Worm (Caenorhabditis elegans) whole organism, late embryonic: ENCODE data around the gene inos-1.

Source experiments
- C08G9.2 ChIP-seq: sonication (generic microtip); optimal IDR thresholded peaks from 2 replicates; lab custom pipeline; 2016; ENCODE audit warnings: mild to moderate bottlenecking, missing genetic modification characterization, moderate library complexity, missing compliant biosample characterization
- C38D4.7 ChIP-seq: fragments of 200-800 bp; sonication (Bioruptor generic); optimal IDR thresholded peaks from 2 replicates; lab custom pipeline; 2018; ENCODE audit warnings: mild to moderate bottlenecking, missing genetic modification characterization, moderate library complexity, missing compliant biosample characterization
- F13H6.1 ChIP-seq: sonication (generic microtip); optimal IDR thresholded peaks from 2 replicates; lab custom pipeline; 2016; ENCODE audit warnings: missing genetic modification characterization, missing compliant biosample characterization
- T23F11.4 ChIP-seq: fragments of 200-800 bp; sonication (Bioruptor generic); optimal IDR thresholded peaks from 2 replicates; lab custom pipeline; 2018; ENCODE audit warnings: mild to moderate bottlenecking, missing genetic modification characterization, missing compliant biosample characterization
- Y22D7AL.16 ChIP-seq: sonication (generic microtip); optimal IDR thresholded peaks from 2 replicates; lab custom pipeline; 2016; ENCODE audit warnings: missing genetic modification characterization, missing compliant biosample characterization
- ahr-1 ChIP-seq: sonication (generic microtip); optimal IDR thresholded peaks from 2 replicates; lab custom pipeline; 2016; ENCODE audit warnings: missing genetic modification characterization, missing compliant biosample characterization
- ceh-18 ChIP-seq: sonication (generic microtip); optimal IDR thresholded peaks from 2 replicates; lab custom pipeline; 2016; ENCODE audit warnings: missing genetic modification characterization, missing compliant biosample characterization
- ceh-22 ChIP-seq: sonication (generic microtip); optimal IDR thresholded peaks from 2 replicates; lab custom pipeline; 2017; ENCODE audit warnings: missing biosample characterization, missing genetic modification characterization
- ceh-24 ChIP-seq: sonication (generic microtip); optimal IDR thresholded peaks from 2 replicates; lab custom pipeline; 2016; ENCODE audit warnings: mild to moderate bottlenecking, missing genetic modification characterization, missing compliant biosample characterization
- ceh-30 ChIP-seq: fragments of 150-350 bp; optimal IDR thresholded peaks from 2 replicates; lab custom pipeline; 2014; ENCODE audit warnings: missing biosample characterization, missing genetic modification characterization
- ceh-31 ChIP-seq: sonication (generic microtip); optimal IDR thresholded peaks from 2 replicates; lab custom pipeline; 2016; ENCODE audit warnings: missing genetic modification characterization, missing compliant biosample characterization
- ceh-48 ChIP-seq: sonication (generic microtip); optimal IDR thresholded peaks from 2 replicates; lab custom pipeline; 2016; ENCODE audit warnings: missing genetic modification characterization, inconsistent platforms, missing compliant biosample characterization
- ceh-9 ChIP-seq: sonication (generic microtip); optimal IDR thresholded peaks from 2 replicates; lab custom pipeline; 2016; ENCODE audit warnings: mild to moderate bottlenecking, missing genetic modification characterization, inconsistent platforms, missing compliant biosample characterization
- dmd-4 ChIP-seq: sonication (generic microtip); optimal IDR thresholded peaks from 2 replicates; lab custom pipeline; 2016; ENCODE audit warnings: borderline replicate concordance, missing genetic modification characterization, missing compliant biosample characterization
- elt-2 ChIP-seq: sonication (generic microtip); optimal IDR thresholded peaks from 2 replicates; lab custom pipeline; 2016; ENCODE audit warnings: missing genetic modification reagents, missing genetic modification characterization, missing compliant biosample characterization
- elt-4 ChIP-seq: sonication (generic microtip); optimal IDR thresholded peaks from 2 replicates; lab custom pipeline; 2016; ENCODE audit warnings: missing genetic modification characterization, missing compliant biosample characterization
- fkh-6 ChIP-seq: sonication (generic microtip); optimal IDR thresholded peaks from 2 replicates; lab custom pipeline; 2016; ENCODE audit warnings: missing genetic modification characterization, missing compliant biosample characterization
- gmeb-2 ChIP-seq: sonication (generic microtip); optimal IDR thresholded peaks from 2 replicates; lab custom pipeline; 2016; ENCODE audit warnings: missing genetic modification characterization, inconsistent platforms, missing compliant biosample characterization
- hlh-13 ChIP-seq: fragments of 200-800 bp; sonication (Bioruptor generic); optimal IDR thresholded peaks from 2 replicates; lab custom pipeline; 2018; ENCODE audit warnings: mild to moderate bottlenecking, missing genetic modification characterization, missing compliant biosample characterization
- hlh-8 ChIP-seq: sonication (generic microtip); optimal IDR thresholded peaks from 2 replicates; lab custom pipeline; 2016; ENCODE audit warnings: missing genotype, missing genetic modification characterization, missing compliant biosample characterization
- lin-11 ChIP-seq: fragments of 200-800 bp; sonication (Bioruptor generic); optimal IDR thresholded peaks from 2 replicates; lab custom pipeline; 2018; ENCODE audit warnings: mild to moderate bottlenecking, missing genetic modification characterization, missing compliant biosample characterization
- madf-2 ChIP-seq: sonication (generic microtip); optimal IDR thresholded peaks from 2 replicates; lab custom pipeline; 2017; ENCODE audit warnings: missing genetic modification characterization, missing compliant biosample characterization
- npax-4 ChIP-seq: sonication (generic microtip); optimal IDR thresholded peaks from 2 replicates; lab custom pipeline; 2016; ENCODE audit warnings: missing genetic modification characterization, missing compliant biosample characterization
- pag-3 ChIP-seq: sonication (generic microtip); optimal IDR thresholded peaks from 2 replicates; lab custom pipeline; 2016; ENCODE audit warnings: missing compliant biosample characterization, missing genetic modification characterization, borderline replicate concordance
- pat-9 ChIP-seq: fragments of 200-800 bp; sonication (Bioruptor generic); optimal IDR thresholded peaks from 2 replicates; lab custom pipeline; 2018; ENCODE audit warnings: mild to moderate bottlenecking, missing genetic modification characterization, moderate library complexity, missing compliant biosample characterization
- pax-1 ChIP-seq: fragments of 150-350 bp; optimal IDR thresholded peaks from 2 replicates; lab custom pipeline; 2014; ENCODE audit warnings: missing biosample characterization, missing genetic modification characterization
- pha-2 ChIP-seq: sonication (generic microtip); optimal IDR thresholded peaks from 2 replicates; lab custom pipeline; 2017; ENCODE audit warnings: mild to moderate bottlenecking, missing genetic modification characterization, missing compliant biosample characterization
- pqm-1 ChIP-seq: sonication (generic microtip); optimal IDR thresholded peaks from 2 replicates; lab custom pipeline; 2016; ENCODE audit warnings: missing genetic modification characterization, missing compliant biosample characterization
- pros-1 ChIP-seq: fragments of 150-350 bp; optimal IDR thresholded peaks from 2 replicates; lab custom pipeline; 2014; ENCODE audit warnings: missing biosample characterization, missing genetic modification reagents, missing genetic modification characterization
- sdc-2 ChIP-seq: sonication (generic microtip); optimal IDR thresholded peaks from 2 replicates; lab custom pipeline; 2016; ENCODE audit warnings: missing genotype, missing genetic modification characterization, missing compliant biosample characterization
- sox-2 ChIP-seq: fragments of 200-800 bp; sonication (Bioruptor generic); IDR thresholded peaks from 2 replicates; pipeline ENCODE4 v1.3.6; 2022; ENCODE audit warnings: missing genetic modification reagents, missing genetic modification characterization, missing compliant biosample characterization
- syd-9 ChIP-seq: sonication (generic microtip); optimal IDR thresholded peaks from 2 replicates; lab custom pipeline; 2016; ENCODE audit warnings: mild to moderate bottlenecking, missing genetic modification characterization, moderate library complexity, missing compliant biosample characterization
- tbx-7 ChIP-seq: sonication (generic microtip); optimal IDR thresholded peaks from 2 replicates; lab custom pipeline; 2016; ENCODE audit warnings: missing genotype, missing genetic modification characterization, missing compliant biosample characterization
- unc-55 ChIP-seq: sonication (generic microtip); optimal IDR thresholded peaks from 2 replicates; lab custom pipeline; 2017; ENCODE audit warnings: missing biosample characterization, missing genetic modification reagents, missing genetic modification characterization
- unc-86 ChIP-seq: sonication (generic microtip); optimal IDR thresholded peaks from 2 replicates; lab custom pipeline; 2016; ENCODE audit warnings: missing genetic modification characterization, missing compliant biosample characterization
- zip-5 ChIP-seq: sonication (generic microtip); optimal IDR thresholded peaks from 2 replicates; lab custom pipeline; 2016; ENCODE audit warnings: missing genetic modification characterization, missing compliant biosample characterization
- ztf-16 ChIP-seq: sonication (generic microtip); optimal IDR thresholded peaks from 2 replicates; lab custom pipeline; 2017; ENCODE audit warnings: missing genetic modification characterization, missing compliant biosample characterization

The inos-1 gene

ce11 chrII:11713569-11713968, 13.5 kb upstream of the inos-1 start, which contains the start of gene F13D12.10:
TSS of gene F13D12.10 (plus strand) at chrII:11713799.
- TF ChIP-seq unc-55 (GFP tag; lab: Kevin White, UChicago) (peak; percentile 20), ceh-18 (peak; percentile 64), pros-1 (no peak)

DNA sequence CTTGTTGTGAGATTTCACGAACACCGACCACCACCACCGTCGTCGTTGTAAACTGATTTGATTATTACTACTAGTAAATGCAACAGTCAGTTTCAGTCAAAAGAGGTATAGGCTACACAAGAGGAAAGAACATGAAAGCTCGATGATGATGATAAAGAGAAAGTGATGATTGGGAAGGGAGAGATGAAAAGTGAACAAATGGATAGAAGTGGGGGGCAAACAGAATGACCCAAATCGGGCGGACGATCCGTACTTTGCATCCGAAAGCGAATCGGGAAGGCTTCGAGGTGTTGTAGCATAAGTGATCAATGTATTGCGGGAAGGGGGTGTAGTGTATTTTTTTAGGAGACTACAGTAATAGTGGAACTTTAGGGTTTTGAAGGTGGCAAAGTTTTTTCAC, 10.7 kb upstream of the inos-1 start:
- no peak for TF ChIP-seq pat-9
- TF ChIP-seq ceh-9 (tag; lab: Kevin White, UChicago): no peak
- no peak for TF ChIP-seq C38D4.7
- no peak for TF ChIP-seq ceh-18
- TF ChIP-seq T23F11.4 (GFP tag; lab: Kevin White, UChicago): no peak
- TF ChIP-seq ahr-1: no peak
- no peak for TF ChIP-seq pha-2 (tag; lab: Kevin White, UChicago)
- no peak for TF ChIP-seq ceh-30 (tag; lab: Kevin White, UChicago)
- TF ChIP-seq ceh-24 (tag; lab: Kevin White, UChicago): no peak
- TF ChIP-seq hlh-13 (GFP tag; lab: Kevin White, UChicago): no peak
- TF ChIP-seq F13H6.1 (tag; lab: Kevin White, UChicago): no peak
- TF ChIP-seq elt-2 (tag; lab: Kevin White, UChicago): no peak
- no peak for TF ChIP-seq fkh-6 (tag; lab: Kevin White, UChicago)

- TF ChIP-seq ahr-1: no peak
- no peak for TF ChIP-seq lin-11 (tag; lab: Kevin White, UChicago)
- TF ChIP-seq Y22D7AL.16 (tag; lab: Kevin White, UChicago): no peak
- TF ChIP-seq syd-9 (tag; lab: Kevin White, UChicago): no peak
- no peak for TF ChIP-seq ceh-9 (tag; lab: Kevin White, UChicago)
Observed at ce11 chrII:11709464-11709863, 9.4 kb upstream of the inos-1 start, which contains the start of gene fcmt-1. TSS of gene fcmt-1 (minus strand) at chrII:11709564.

DNA sequence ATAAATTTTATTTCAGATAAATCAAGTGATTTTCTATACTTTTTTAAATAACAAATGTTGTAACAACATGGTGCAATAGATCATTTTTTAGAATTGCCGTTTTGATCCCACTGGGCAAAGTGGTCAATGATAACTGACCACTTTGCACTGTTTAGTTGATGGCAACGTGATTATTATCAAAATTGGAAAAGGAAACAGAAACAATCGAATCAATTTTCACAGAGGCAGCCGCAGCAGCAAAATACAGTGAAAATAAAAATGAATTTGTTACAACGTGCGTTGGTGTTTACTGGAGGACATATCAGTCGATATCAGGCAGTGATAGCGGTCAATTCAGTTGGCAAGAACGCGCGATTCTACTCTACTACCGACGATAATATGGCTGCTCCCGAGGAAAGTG, 5.7 kb upstream of the inos-1 start, which contains the start of gene VF13D12L.3:
VF13D12L.3 (plus strand) TSS at position 223 of the 400 bp plus-strand sequence.
- no peak for TF ChIP-seq ceh-24 (tag; lab: Kevin White, UChicago)
- TF ChIP-seq pax-1 (tag; lab: Kevin White, UChicago): no peak
- TF ChIP-seq hlh-8 (tag; lab: Kevin White, UChicago): no peak
- TF ChIP-seq elt-4 (tag; lab: Kevin White, UChicago): no peak
- no peak for TF ChIP-seq zip-5 (tag; lab: Kevin White, UChicago)
- TF ChIP-seq pros-1: no peak
- TF ChIP-seq ceh-9 (tag; lab: Kevin White, UChicago): no peak
- no peak for TF ChIP-seq sox-2 (GFP tag; lab: Robert Waterston, UW)
- TF ChIP-seq ceh-22 (tag; lab: Kevin White, UChicago): no peak
- no peak for TF ChIP-seq pqm-1
- TF ChIP-seq ceh-31 (tag; lab: Kevin White, UChicago): no peak
- no peak for TF ChIP-seq gmeb-2 (tag; lab: Kevin White, UChicago)
- no peak for TF ChIP-seq tbx-7 (tag; lab: Kevin White, UChicago)
- no peak for TF ChIP-seq ceh-48 (tag; lab: Kevin White, UChicago)

DNA sequence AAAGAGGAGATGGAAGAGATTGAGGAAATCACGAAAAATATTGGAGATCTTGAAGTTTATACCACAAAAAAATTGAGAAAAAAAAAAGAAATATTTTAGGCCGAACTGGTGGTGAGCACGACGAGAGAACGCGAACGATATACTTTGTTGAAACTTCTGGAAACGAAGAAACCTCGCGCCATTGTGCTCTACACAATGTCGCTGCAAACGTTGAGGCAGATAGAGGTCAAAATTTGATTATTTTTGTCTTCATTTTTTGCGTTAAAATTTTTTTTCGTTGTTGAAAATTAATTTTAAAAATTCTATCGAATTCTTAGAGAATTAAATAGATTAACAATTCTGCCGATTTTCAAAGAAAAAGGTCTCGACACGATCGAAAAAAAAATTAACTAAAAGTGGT, 535 bp upstream of the inos-1 start:
- no peak for TF ChIP-seq pros-1
- no peak for TF ChIP-seq pqm-1
- no peak for TF ChIP-seq C08G9.2 (tag; lab: Kevin White, UChicago)
- no peak for TF ChIP-seq dmd-4 (tag; lab: Kevin White, UChicago)
- no peak for TF ChIP-seq ceh-22 (tag; lab: Kevin White, UChicago)
- TF ChIP-seq, all 69 proteins: peak for 0

DNA sequence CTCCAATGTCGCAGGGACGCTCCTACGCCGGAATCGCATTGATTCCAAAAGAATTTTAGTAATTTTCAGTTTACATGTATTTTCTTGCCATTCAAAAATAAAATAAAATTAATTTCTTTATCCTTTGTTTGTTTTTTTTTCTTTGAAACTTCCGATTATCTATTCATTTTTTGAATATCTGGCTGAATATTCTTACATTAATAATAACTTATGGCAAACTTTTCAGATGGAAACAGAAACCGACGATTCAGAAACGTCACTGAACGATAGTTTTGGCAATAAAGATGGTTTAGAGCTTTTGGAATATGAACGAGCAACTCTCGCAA, 4.2 kb downstream of the inos-1 start, which contains the start of gene xpf-1:
xpf-1 (plus strand) TSS at position 227 of the 326 bp plus-strand sequence.
- TF ChIP-seq T23F11.4 (GFP tag; lab: Kevin White, UChicago) (no peak), tbx-7 (tag; lab: Kevin White, UChicago) (no peak), pag-3 (tag; lab: Kevin White, UChicago) (no peak), npax-4 (no peak), sdc-2 (tag; lab: Kevin White, UChicago) (no peak), ztf-16 (no peak), ceh-18 (no peak), unc-86 (tag; lab: Kevin White, UChicago) (no peak), madf-2 (tag; lab: Kevin White, UChicago) (no peak)
